Fruit fly (Drosophila melanogaster) whole organism, pupa: ENCODE data around the gene Atg12.

Experiments used
- CG10348 ChIP-seq: fragments of 200-800 bp; sonication (Bioruptor generic); IDR thresholded peaks from 2 replicates; pipeline ENCODE4 v1.3.6; 2022; ENCODE audit warnings: missing biosample characterization, missing genetic modification characterization
- CG12605 ChIP-seq: fragments of 200-800 bp; sonication (Bioruptor generic); IDR thresholded peaks from 2 replicates; pipeline ENCODE4 v1.3.6; 2022; ENCODE audit warnings: missing biosample characterization, missing genetic modification characterization
- CG13204 ChIP-seq: fragments of 200-800 bp; sonication (Bioruptor generic); optimal IDR thresholded peaks from 2 replicates; lab custom pipeline; 2018; ENCODE audit warnings: missing biosample characterization, mild to moderate bottlenecking, missing genetic modification characterization, moderate library complexity
- CG14655 ChIP-seq: fragments of 200-800 bp; sonication (Bioruptor generic); optimal IDR thresholded peaks from 3 replicates; lab custom pipeline; 2017; ENCODE audit warnings: mild to moderate bottlenecking, missing biosample characterization, missing genetic modification reagents, missing genetic modification characterization
- CG15710 ChIP-seq: fragments of 200-800 bp; sonication (Bioruptor generic); optimal IDR thresholded peaks from 2 replicates; lab custom pipeline; 2018; ENCODE audit warnings: missing biosample characterization, mild to moderate bottlenecking, missing genetic modification characterization, moderate library complexity
- CG17806 ChIP-seq: fragments of 200-800 bp; sonication (Bioruptor generic); optimal IDR thresholded peaks from 2 replicates; lab custom pipeline; 2018; ENCODE audit warnings: missing biosample characterization, mild to moderate bottlenecking, missing genetic modification characterization, moderate library complexity
- CG32121 ChIP-seq: fragments of 200-800 bp; sonication (Bioruptor generic); IDR thresholded peaks from 2 replicates; pipeline ENCODE4 v1.3.6; 2022; ENCODE audit warnings: missing biosample characterization, missing genetic modification characterization
- CG34367 ChIP-seq: fragments of 200-800 bp; sonication (Bioruptor generic); optimal IDR thresholded peaks from 2 replicates; lab custom pipeline; 2018; ENCODE audit warnings: missing biosample characterization, mild to moderate bottlenecking, missing genetic modification characterization
- CG4496 ChIP-seq: fragments of 200-800 bp; sonication (Bioruptor generic); IDR thresholded peaks from 3 replicates; pipeline ENCODE4 v1.3.6; 2022; ENCODE audit warnings: missing biosample characterization, missing genetic modification characterization
- CG8159 ChIP-seq: fragments of 200-800 bp; sonication (Bioruptor generic); optimal IDR thresholded peaks from 3 replicates; lab custom pipeline; 2018; ENCODE audit warnings: missing biosample characterization, mild to moderate bottlenecking, missing genetic modification characterization, moderate library complexity
- CG8301 ChIP-seq: fragments of 200-800 bp; sonication (Bioruptor generic); optimal IDR thresholded peaks from 2 replicates; lab custom pipeline; 2018; ENCODE audit warnings: missing biosample characterization, mild to moderate bottlenecking, missing genetic modification characterization
- CG9948 ChIP-seq: fragments of 200-800 bp; sonication (Bioruptor generic); optimal IDR thresholded peaks from 2 replicates; lab custom pipeline; 2018; ENCODE audit warnings: missing biosample characterization, mild to moderate bottlenecking, missing genetic modification characterization, moderate library complexity
- D1 ChIP-seq: fragments of 200-800 bp; sonication (Bioruptor generic); optimal IDR thresholded peaks from 2 replicates; lab custom pipeline; 2018; ENCODE audit warnings: missing biosample characterization, mild to moderate bottlenecking, missing genetic modification characterization, moderate library complexity
- EcR ChIP-seq: fragments of 200-800 bp; sonication (Bioruptor generic); optimal IDR thresholded peaks from 3 replicates; lab custom pipeline; 2019; ENCODE audit warnings: missing biosample characterization, missing genetic modification characterization, mild to moderate bottlenecking, moderate library complexity, missing genetic modification reagents
- Ets98B ChIP-seq: fragments of 200-800 bp; sonication (Bioruptor generic); IDR thresholded peaks from 2 replicates; pipeline ENCODE4 v1.3.6; 2022; ENCODE audit warnings: missing biosample characterization, missing genetic modification characterization
- Pif1A ChIP-seq: fragments of 200-800 bp; sonication (Bioruptor generic); optimal IDR thresholded peaks from 3 replicates; lab custom pipeline; 2016; ENCODE audit warnings: missing biosample characterization, missing genetic modification characterization
- Pif1B ChIP-seq: fragments of 200-800 bp; sonication (Bioruptor generic); optimal IDR thresholded peaks from 3 replicates; lab custom pipeline; 2016; ENCODE audit warnings: missing biosample characterization, missing genetic modification characterization
- Snoo ChIP-seq: fragments of 200-800 bp; sonication (Bioruptor generic); optimal IDR thresholded peaks from 3 replicates; lab custom pipeline; 2017; ENCODE audit warnings: missing biosample characterization, mild to moderate bottlenecking, missing genetic modification characterization, inconsistent platforms
- fd96Ca ChIP-seq: fragments of 200-800 bp; sonication (Bioruptor generic); IDR thresholded peaks from 3 replicates; pipeline ENCODE4 v1.3.6; 2022; ENCODE audit warnings: missing biosample characterization, missing genetic modification characterization
- gl ChIP-seq: fragments of 200-800 bp; sonication (Bioruptor generic); optimal IDR thresholded peaks from 2 replicates; lab custom pipeline; 2018; ENCODE audit warnings: missing biosample characterization, mild to moderate bottlenecking, missing genetic modification characterization
- rn ChIP-seq: fragments of 200-800 bp; sonication (Bioruptor generic); IDR thresholded peaks from 2 replicates; pipeline ENCODE4 v1.3.6; 2022; ENCODE audit warnings: missing biosample characterization, missing genetic modification characterization

The Atg12 gene

DNA sequence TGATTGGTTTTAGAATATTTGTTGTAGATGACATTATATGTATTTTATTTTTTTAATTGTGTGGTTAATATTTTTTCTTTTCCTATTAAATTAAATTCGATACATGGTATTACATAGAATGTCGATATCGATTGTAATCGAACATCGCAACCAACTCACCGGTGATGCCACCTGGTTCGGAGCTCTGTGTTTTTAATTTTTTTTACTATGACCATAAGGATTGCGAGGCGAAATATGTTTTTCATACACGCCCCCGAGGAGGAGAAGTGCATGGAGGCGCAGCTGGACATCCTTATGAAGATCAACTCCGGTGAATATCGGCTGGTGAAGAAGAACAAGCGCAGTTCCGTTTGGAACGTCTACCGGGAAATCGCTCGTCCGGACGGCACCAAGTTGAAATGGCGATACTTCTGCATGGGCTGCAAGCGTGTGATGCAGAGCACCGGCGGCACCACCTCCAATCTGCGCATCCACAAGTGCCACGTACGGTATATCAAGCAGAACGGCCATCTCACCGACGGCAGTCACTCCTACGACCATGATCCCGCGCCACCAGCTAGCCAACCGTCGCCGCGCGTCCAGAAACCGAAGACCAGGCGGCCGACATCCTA lies 16.8 kb upstream of the Atg12 start, which contains the start of gene CG11560:
Gene CG11560 (plus strand): TSS at position 145 of the 611 bp plus-strand sequence.
- TF ChIP-seq Pif1B (GFP tag; lab: Kevin White, UChicago) (no peak), D1 (tag; lab: Kevin White, UChicago) (no peak), CG4496 (GFP tag; lab: Robert Waterston, UW) (no peak)

- no peak for TF ChIP-seq gl (tag; lab: Kevin White, UChicago)
Measured at dm6 chr3L:12122891-12123290, 13.9 kb upstream of the Atg12 start.

dm6 chr3L:12124138-12124583 lies 12.6 kb upstream of the Atg12 start:
- TF ChIP-seq CG15710 (tag; lab: Kevin White, UChicago) = peak; percentile 20
- TF ChIP-seq Pif1B (GFP tag; lab: Kevin White, UChicago) = no peak
- TF ChIP-seq CG4496 (GFP tag; lab: Robert Waterston, UW) = no peak
- peak; percentile 3 for TF ChIP-seq CG17806 (tag; lab: Kevin White, UChicago)
- peak; percentile 57; the same call in 1 of the 2 replicates for TF ChIP-seq Ets98B (GFP tag; lab: Robert Waterston, UW)
- TF ChIP-seq CG10348 (GFP tag; lab: Robert Waterston, UW) = no peak
- peak; percentile 50 for TF ChIP-seq EcR (GFP tag; lab: Kevin White, UChicago)
- TF ChIP-seq CG32121 (GFP tag; lab: Robert Waterston, UW) = peak; percentile 64
- TF ChIP-seq Pif1A (GFP tag; lab: Kevin White, UChicago) = no peak
- TF ChIP-seq fd96Ca (GFP tag; lab: Robert Waterston, UW) = peak; percentile 54; the same call in 1 of the 3 replicates
- peak; percentile 6 for TF ChIP-seq CG8159
- TF ChIP-seq CG8301 = no peak
- TF ChIP-seq CG13204 = peak; percentile 78
- TF ChIP-seq CG34367 = peak; percentile 4
- TF ChIP-seq CG9948 = no peak
- TF ChIP-seq CG12605 = 0 out of 2 replicates have a peak, but pooled peaks have one; percentile 28
- TF ChIP-seq Snoo = no peak
- no peak for TF ChIP-seq rn (GFP tag; lab: Robert Waterston, UW)
- TF ChIP-seq D1 (tag; lab: Kevin White, UChicago) = no peak
- TF ChIP-seq CG14655 = no peak
- TF ChIP-seq gl (tag; lab: Kevin White, UChicago) = peak; percentile 16

dm6 chr3L:12124975-12125374 lies 11.8 kb upstream of the Atg12 start, which contains the start of gene yps:
yps (minus strand) TSS chr3L:12125150.
- TF ChIP-seq CG32121 (GFP tag; lab: Robert Waterston, UW) (no peak), EcR (GFP tag; lab: Kevin White, UChicago) (no peak), D1 (tag; lab: Kevin White, UChicago) (no peak), CG12605 (peak; percentile 76), CG9948 (peak; percentile 21), CG13204 (peak; percentile 81), CG10348 (GFP tag; lab: Robert Waterston, UW) (no peak), CG34367 (peak; percentile 79), Ets98B (GFP tag; lab: Robert Waterston, UW) (peak; percentile 76), CG4496 (GFP tag; lab: Robert Waterston, UW) (peak; percentile 94), CG17806 (tag; lab: Kevin White, UChicago) (peak; percentile 56), CG15710 (tag; lab: Kevin White, UChicago) (peak; percentile 65), Pif1B (GFP tag; lab: Kevin White, UChicago) (peak; percentile 80), fd96Ca (GFP tag; lab: Robert Waterston, UW) (peak; percentile 76), CG8301 (peak; percentile 57), Snoo (peak; percentile 93), Pif1A (GFP tag; lab: Kevin White, UChicago) (peak; percentile 88), CG14655 (no peak), CG8159 (peak; percentile 64), rn (GFP tag; lab: Robert Waterston, UW) (no peak), gl (tag; lab: Kevin White, UChicago) (peak; percentile 75)

- no peak for TF ChIP-seq CG15710 (tag; lab: Kevin White, UChicago)
- no peak for TF ChIP-seq rn (GFP tag; lab: Robert Waterston, UW)
- no peak for TF ChIP-seq D1 (tag; lab: Kevin White, UChicago)
- TF ChIP-seq CG8301 = no peak
- no peak for TF ChIP-seq Pif1B (GFP tag; lab: Kevin White, UChicago)
- TF ChIP-seq CG10348 (GFP tag; lab: Robert Waterston, UW) = no peak
- TF ChIP-seq CG12605 = no peak
- TF ChIP-seq CG13204 = no peak
- no peak for TF ChIP-seq CG32121 (GFP tag; lab: Robert Waterston, UW)
- no peak for TF ChIP-seq Pif1A (GFP tag; lab: Kevin White, UChicago)
- TF ChIP-seq, all 21 proteins: peak for 0
Measured at dm6 chr3L:12127294-12128029, 9.3 kb upstream of the Atg12 start, which contains the start of the genes Ir68b and CG34241. Ir68b (minus strand) TSS chr3L:12127394. CG34241 (plus strand) TSS chr3L:12127979.

DNA sequence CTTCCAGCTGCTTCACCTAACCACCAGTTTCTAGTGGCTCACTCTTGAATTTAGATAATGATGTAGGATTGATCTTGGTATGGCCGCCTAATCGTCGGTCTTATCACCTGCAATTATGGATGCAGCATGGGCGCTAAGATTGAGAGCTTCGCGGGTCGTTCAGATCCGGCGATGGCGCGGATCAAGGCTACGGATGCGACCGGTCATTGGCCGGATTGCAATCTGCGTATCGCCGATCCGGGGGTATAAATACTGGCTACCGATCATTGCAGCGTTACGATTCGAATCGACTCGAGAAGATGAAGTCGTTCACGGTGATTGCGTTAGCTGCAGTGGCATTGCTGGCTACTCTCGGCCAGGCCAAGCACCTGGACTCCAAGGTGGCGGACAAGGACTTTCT lies 7.7 kb upstream of the Atg12 start, which contains the start of gene Lsp2:
Gene Lsp2 (plus strand): TSS at position 283 of the 400 bp plus-strand sequence.
- TF ChIP-seq CG34367 = no peak
- TF ChIP-seq CG17806 (tag; lab: Kevin White, UChicago) = no peak
- peak; percentile 40 for TF ChIP-seq EcR (GFP tag; lab: Kevin White, UChicago)
- TF ChIP-seq D1 (tag; lab: Kevin White, UChicago) = no peak
